Worm (Caenorhabditis elegans) whole organism, midembryonic: ENCODE data around the gene C25F9.9.

Experiments used
- T22C8.4 ChIP-seq: fragments of 200-800 bp; sonication (Bioruptor generic); IDR thresholded peaks from 2 replicates; pipeline ENCODE4 v1.3.6; 2022; ENCODE audit warnings: missing genetic modification characterization, missing compliant biosample characterization
- flt-1 ChIP-seq: fragments of 200-800 bp; sonication (Bioruptor generic); IDR thresholded peaks from 2 replicates; pipeline ENCODE4 v1.3.6; 2022; ENCODE audit warnings: missing genetic modification characterization, missing compliant biosample characterization
- klf-2 ChIP-seq: fragments of 200-800 bp; sonication (Bioruptor generic); conservative IDR thresholded peaks from 2 replicates; pipeline ENCODE4 v1.3.6; 2022; ENCODE audit warnings: missing genetic modification reagents, missing genetic modification characterization, missing compliant biosample characterization
- tab-1 ChIP-seq: fragments of 200-800 bp; sonication (Bioruptor generic); IDR thresholded peaks from 2 replicates; pipeline ENCODE4 v1.3.6; 2022; ENCODE audit warnings: missing genetic modification characterization, missing compliant biosample characterization

DNA sequence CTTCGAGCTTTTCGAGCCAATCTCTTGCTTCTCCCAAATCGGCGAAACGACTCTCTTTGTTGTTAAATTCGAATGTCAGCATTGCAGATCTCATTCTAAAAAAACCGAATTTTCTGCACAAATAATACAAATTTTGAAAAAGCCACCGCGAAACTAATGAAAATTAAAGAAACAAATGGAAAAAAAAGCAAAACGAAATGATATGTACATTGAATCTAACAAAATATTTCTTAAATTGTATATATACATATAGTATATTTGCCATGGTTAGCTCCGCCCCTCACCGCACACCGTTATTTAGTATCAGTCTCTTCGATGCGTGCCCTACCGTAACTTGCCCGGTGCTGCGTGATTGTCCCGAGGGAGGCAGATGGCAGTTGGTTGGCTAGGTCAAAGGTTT is 15.8 kb upstream of the C25F9.9 start, which contains the start of gene srw-86:
- no peak for TF ChIP-seq T22C8.4 (GFP tag; lab: Robert Waterston, UW)
- no peak for TF ChIP-seq tab-1 (GFP tag; lab: Robert Waterston, UW)
- no peak for TF ChIP-seq flt-1 (GFP tag; lab: Robert Waterston, UW)
- no peak for TF ChIP-seq klf-2 (GFP tag; lab: Robert Waterston, UW)
